Worm (Caenorhabditis elegans) whole organism, mixed stage, embryonic: Measurements from ENCODE around the gene Y49G5A.1.

Experiments
- M03D4.4 ChIP-seq: sonication (generic microtip); optimal IDR thresholded peaks from 2 replicates; lab custom pipeline; 2017; ENCODE audit warnings: mild to moderate bottlenecking, missing genetic modification characterization, missing compliant biosample characterization
- bed-3 ChIP-seq: fragments of 200-800 bp; sonication (Bioruptor generic); optimal IDR thresholded peaks from 3 replicates; lab custom pipeline; 2018; ENCODE audit warnings: mild to moderate bottlenecking, missing genetic modification characterization, moderate library complexity, missing compliant biosample characterization
- blmp-1 ChIP-seq: fragments of 150-350 bp; optimal IDR thresholded peaks from 2 replicates; lab custom pipeline; 2014; ENCODE audit warnings: missing biosample characterization, missing genetic modification characterization
- ceh-39 ChIP-seq: fragments of 150-350 bp; optimal IDR thresholded peaks from 2 replicates; lab custom pipeline; 2014; ENCODE audit warnings: missing biosample characterization, missing genetic modification characterization
- ceh-43 ChIP-seq: fragments of 200-800 bp; sonication (Bioruptor generic); optimal IDR thresholded peaks from 2 replicates; lab custom pipeline; 2018; ENCODE audit warnings: mild to moderate bottlenecking, missing genetic modification characterization, moderate library complexity, missing compliant biosample characterization
- ceh-83 ChIP-seq: fragments of 200-800 bp; sonication (Bioruptor generic); optimal IDR thresholded peaks from 2 replicates; lab custom pipeline; 2018; ENCODE audit warnings: mild to moderate bottlenecking, missing genetic modification characterization, missing compliant biosample characterization
- ces-1 ChIP-seq: fragments of 150-350 bp; optimal IDR thresholded peaks from 2 replicates; lab custom pipeline; 2014; ENCODE audit warnings: missing biosample characterization, missing genetic modification reagents, missing genetic modification characterization
- cnd-1 ChIP-seq: fragments of 200-800 bp; sonication (Bioruptor generic); optimal IDR thresholded peaks from 2 replicates; lab custom pipeline; 2018; ENCODE audit warnings: mild to moderate bottlenecking, missing genetic modification characterization, missing compliant biosample characterization
- drap-1 ChIP-seq: fragments of 200-800 bp; sonication (Bioruptor generic); optimal IDR thresholded peaks from 3 replicates; lab custom pipeline; 2018; ENCODE audit warnings: mild to moderate bottlenecking, missing genetic modification characterization, missing compliant biosample characterization
- elt-1 ChIP-seq: sonication (generic microtip); optimal IDR thresholded peaks from 2 replicates; lab custom pipeline; 2017; ENCODE audit warnings: missing genetic modification characterization, mild to moderate bottlenecking, missing compliant biosample characterization, antibody characterized with exemption, moderate library complexity, borderline replicate concordance; ENCODE audit not compliant: insufficient read depth
- flh-1 ChIP-seq: fragments of 200-800 bp; sonication (Bioruptor generic); optimal IDR thresholded peaks from 2 replicates; lab custom pipeline; 2018; ENCODE audit warnings: mild to moderate bottlenecking, missing genetic modification characterization, moderate library complexity, missing compliant biosample characterization
- ham-2 ChIP-seq: fragments of 200-800 bp; sonication (Bioruptor generic); optimal IDR thresholded peaks from 2 replicates; lab custom pipeline; 2018; ENCODE audit warnings: mild to moderate bottlenecking, missing genetic modification characterization, missing compliant biosample characterization
- hlh-1 ChIP-seq: fragments of 150-350 bp; optimal IDR thresholded peaks from 2 replicates; lab custom pipeline; 2014; ENCODE audit warnings: missing biosample characterization, missing genetic modification reagents, missing genetic modification characterization
- lin-13 ChIP-seq: fragments of 150-350 bp; optimal IDR thresholded peaks from 2 replicates; lab custom pipeline; 2014; ENCODE audit warnings: missing biosample characterization, missing genetic modification characterization
- lsy-2 ChIP-seq: fragments of 150-350 bp; optimal IDR thresholded peaks from 2 replicates; lab custom pipeline; 2014; ENCODE audit warnings: missing biosample characterization, missing genetic modification characterization
- mab-5 ChIP-seq: fragments of 150-350 bp; optimal IDR thresholded peaks from 2 replicates; lab custom pipeline; 2014; ENCODE audit warnings: missing biosample characterization, missing genetic modification characterization
- mep-1 ChIP-seq: fragments of 150-350 bp; optimal IDR thresholded peaks from 2 replicates; lab custom pipeline; 2017; ENCODE audit warnings: missing biosample characterization, missing genetic modification reagents, missing genetic modification characterization, inconsistent platforms
- mls-2 ChIP-seq: sonication (generic microtip); optimal IDR thresholded peaks from 2 replicates; lab custom pipeline; 2016; ENCODE audit warnings: mild to moderate bottlenecking, missing genetic modification characterization, moderate library complexity, missing compliant biosample characterization
- nhr-12 ChIP-seq: fragments of 150-350 bp; optimal IDR thresholded peaks from 2 replicates; lab custom pipeline; 2014; ENCODE audit warnings: missing biosample characterization, missing genetic modification characterization
- nhr-237 ChIP-seq: fragments of 150-350 bp; optimal IDR thresholded peaks from 2 replicates; lab custom pipeline; 2014; ENCODE audit warnings: missing biosample characterization, missing genetic modification characterization
- nhr-28 ChIP-seq: fragments of 150-350 bp; optimal IDR thresholded peaks from 2 replicates; lab custom pipeline; 2014; ENCODE audit warnings: missing biosample characterization, missing genetic modification characterization
- nhr-76 ChIP-seq: sonication (generic microtip); optimal IDR thresholded peaks from 2 replicates; lab custom pipeline; 2017; ENCODE audit warnings: missing biosample characterization, missing genetic modification characterization
- sptf-1 ChIP-seq: sonication (generic microtip); optimal IDR thresholded peaks from 2 replicates; lab custom pipeline; 2017; ENCODE audit warnings: mild to moderate bottlenecking, missing genetic modification characterization, moderate library complexity, missing compliant biosample characterization
- tbx-8 ChIP-seq: fragments of 200-800 bp; sonication (Bioruptor generic); optimal IDR thresholded peaks from 2 replicates; lab custom pipeline; 2018; ENCODE audit warnings: mild to moderate bottlenecking, missing genetic modification characterization, moderate library complexity, missing compliant biosample characterization
- unc-120 ChIP-seq: sonication (generic microtip); optimal IDR thresholded peaks from 2 replicates; lab custom pipeline; 2017; ENCODE audit warnings: missing genetic modification characterization, missing compliant biosample characterization; ENCODE audit not compliant: poor library complexity, severe bottlenecking
- unc-39 ChIP-seq: fragments of 150-350 bp; optimal IDR thresholded peaks from 2 replicates; lab custom pipeline; 2014; ENCODE audit warnings: missing biosample characterization, missing genetic modification characterization
- unc-62 ChIP-seq: fragments of 150-350 bp; optimal IDR thresholded peaks from 2 replicates; lab custom pipeline; 2014; ENCODE audit warnings: missing biosample characterization, missing genetic modification reagents, missing genetic modification characterization
- zip-8 ChIP-seq: fragments of 150-350 bp; optimal IDR thresholded peaks from 2 replicates; lab custom pipeline; 2014; ENCODE audit warnings: missing biosample characterization, missing genetic modification characterization
- ztf-11 ChIP-seq: fragments of 150-350 bp; optimal IDR thresholded peaks from 2 replicates; lab custom pipeline; 2014; ENCODE audit warnings: missing biosample characterization, missing genetic modification characterization

The Y49G5A.1 gene

ce11 chrV:5295940-5296339 is 8.8 kb upstream of the Y49G5A.1 start:
- TF ChIP-seq ztf-11 (tag; lab: Kevin White, UChicago) (no peak), unc-62 (GFP tag; lab: Kevin White, UChicago) (peak; percentile 80), hlh-1 (tag; lab: Kevin White, UChicago) (peak; percentile 84), sptf-1 (tag; lab: Kevin White, UChicago) (no peak), mab-5 (tag; lab: Kevin White, UChicago) (no peak), drap-1 (no peak), unc-120 (tag; lab: Kevin White, UChicago) (peak; percentile 61)

ce11 chrV:5288676-5289075 is 1.5 kb upstream of the Y49G5A.1 start:
- no peak for TF ChIP-seq nhr-76 (tag; lab: Kevin White, UChicago)
- no peak for TF ChIP-seq mls-2 (tag; lab: Kevin White, UChicago)
- TF ChIP-seq ces-1 (GFP tag; lab: Kevin White, UChicago) = peak; percentile 79
- TF ChIP-seq lin-13 (tag; lab: Kevin White, UChicago) = no peak
- no peak for TF ChIP-seq unc-39 (tag; lab: Kevin White, UChicago)

- TF ChIP-seq ceh-43 (GFP tag; lab: Kevin White, UChicago) (peak; percentile 26), cnd-1 (tag; lab: Kevin White, UChicago) (peak; percentile 20), ceh-83 (peak; percentile 90), drap-1 (peak; percentile 71), bed-3 (GFP tag; lab: Kevin White, UChicago) (peak; percentile 4), M03D4.4 (tag; lab: Kevin White, UChicago) (peak; percentile 61), sptf-1 (tag; lab: Kevin White, UChicago) (peak; percentile 27), mls-2 (tag; lab: Kevin White, UChicago) (peak; percentile 12), tbx-8 (GFP tag; lab: Kevin White, UChicago) (peak; percentile 69)
- TF ChIP-seq, all 35 proteins: peak for 9; not testable (repeated sequence) for 26
Measured at ce11 chrV:5284270-5284980, 2.7 kb downstream of the Y49G5A.1 start.

ce11 chrV:5278001-5278400 is 9.2 kb downstream of the Y49G5A.1 start, which contains the start of gene B0238.9:
TSS of gene B0238.9 (minus strand) at chrV:5278101.
- no peak for TF ChIP-seq nhr-237 (tag; lab: Kevin White, UChicago)
- TF ChIP-seq tbx-8 (GFP tag; lab: Kevin White, UChicago) = no peak
- TF ChIP-seq lsy-2 (tag; lab: Kevin White, UChicago) = no peak
- no peak for TF ChIP-seq ceh-39 (tag; lab: Kevin White, UChicago)
- no peak for TF ChIP-seq elt-1 (tag; lab: Kevin White, UChicago)
- TF ChIP-seq nhr-28 (tag; lab: Kevin White, UChicago) = no peak
- no peak for TF ChIP-seq nhr-12 (tag; lab: Kevin White, UChicago)
- no peak for TF ChIP-seq unc-120 (tag; lab: Kevin White, UChicago)
- TF ChIP-seq ztf-11 (tag; lab: Kevin White, UChicago) = no peak
- TF ChIP-seq ces-1 (GFP tag; lab: Kevin White, UChicago) = no peak
- TF ChIP-seq, all 35 proteins: peak for 0

- TF ChIP-seq elt-1 (tag; lab: Kevin White, UChicago) = no peak
- no peak for TF ChIP-seq mep-1
- TF ChIP-seq ztf-11 (tag; lab: Kevin White, UChicago) = no peak
- no peak for TF ChIP-seq ceh-39 (tag; lab: Kevin White, UChicago)
- no peak for TF ChIP-seq ceh-43 (GFP tag; lab: Kevin White, UChicago)
- TF ChIP-seq zip-8 (tag; lab: Kevin White, UChicago) = no peak
- TF ChIP-seq blmp-1 (tag; lab: Kevin White, UChicago) = no peak
- TF ChIP-seq M03D4.4 (tag; lab: Kevin White, UChicago) = peak; percentile 26
Measured at ce11 chrV:5275426-5276007, 11.7 kb downstream of the Y49G5A.1 start.

ce11 chrV:5274974-5275373 is 12.2 kb downstream of the Y49G5A.1 start:
- TF ChIP-seq ceh-43 (GFP tag; lab: Kevin White, UChicago) (no peak), nhr-76 (tag; lab: Kevin White, UChicago) (no peak), lin-13 (tag; lab: Kevin White, UChicago) (peak; percentile 40), sptf-1 (tag; lab: Kevin White, UChicago) (peak; percentile 11), bed-3 (GFP tag; lab: Kevin White, UChicago) (peak; percentile 8), lsy-2 (tag; lab: Kevin White, UChicago) (peak; percentile 6), M03D4.4 (tag; lab: Kevin White, UChicago) (peak; percentile 37), ces-1 (GFP tag; lab: Kevin White, UChicago) (peak; percentile 23), flh-1 (GFP tag; lab: Kevin White, UChicago) (no peak), ham-2 (no peak), ztf-11 (tag; lab: Kevin White, UChicago) (no peak)
